Fruit fly (Drosophila melanogaster): ENCODE measurements around the gene CG32119.

dm6 chr3L:13259617-13260016 lies 11.1 kb upstream of the CG32119 start:
- TF ChIP-seq dsf (GFP tag; optimal IDR thresholded peaks at IDR 0.05; ENCODE audit: borderline replicate concordance) (no peak), GATAd (GFP tag; optimal IDR thresholded peaks at IDR 0.05) (no peak), CG9705 (GFP tag; optimal IDR thresholded peaks at IDR 0.05) (no peak)
